Worm (Caenorhabditis elegans) whole organism, mixed stage, embryonic: ENCODE measurements around the gene tbb-6.

Experiments
- bed-3 ChIP-seq: fragments of 200-800 bp; sonication (Bioruptor generic); optimal IDR thresholded peaks from 3 replicates; lab custom pipeline; 2018; ENCODE audit warnings: mild to moderate bottlenecking, missing genetic modification characterization, moderate library complexity, missing compliant biosample characterization
- lsy-2 ChIP-seq: fragments of 150-350 bp; optimal IDR thresholded peaks from 2 replicates; lab custom pipeline; 2014; ENCODE audit warnings: missing biosample characterization, missing genetic modification characterization
- nhr-237 ChIP-seq: fragments of 150-350 bp; optimal IDR thresholded peaks from 2 replicates; lab custom pipeline; 2014; ENCODE audit warnings: missing biosample characterization, missing genetic modification characterization

DNA sequence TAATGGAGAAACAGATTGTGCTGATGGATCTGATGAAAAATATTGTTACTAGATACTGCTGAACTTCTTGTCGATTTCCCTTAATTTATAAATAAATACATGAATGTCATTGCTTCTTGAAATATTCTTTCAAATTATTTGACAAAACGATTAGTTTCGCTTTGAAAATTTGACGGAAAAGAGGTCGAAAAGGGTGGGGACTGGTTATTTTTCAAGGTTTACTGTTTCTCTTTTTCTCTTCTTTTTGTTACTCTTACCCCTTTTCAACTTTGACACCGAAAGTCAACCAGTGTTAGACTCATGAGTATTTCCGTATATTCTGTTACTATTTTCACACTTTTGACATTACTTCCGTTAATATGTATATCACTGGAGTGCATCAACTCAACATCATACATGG lies 6.0 kb upstream of the tbb-6 start, which contains the start of gene T04H1.12:
- TF ChIP-seq lsy-2 (tag; lab: Kevin White, UChicago) (no peak), nhr-237 (tag; lab: Kevin White, UChicago) (no peak), bed-3 (no peak)
